Fruit fly (Drosophila melanogaster) whole organism, embryonic: ENCODE results near the gene CG6567.

Experiments
- B-H2 ChIP-seq: fragments of 200-800 bp; sonication (Bioruptor generic); optimal IDR thresholded peaks from 2 replicates; lab custom pipeline; 2018; ENCODE audit warnings: missing biosample characterization, mild to moderate bottlenecking, missing genetic modification characterization
- C15 ChIP-seq: fragments of 200-800 bp; sonication (Bioruptor generic); IDR thresholded peaks from 3 replicates; pipeline ENCODE4 v1.3.6; 2022; ENCODE audit warnings: missing biosample characterization, missing genetic modification characterization
- CG10366 ChIP-seq: fragments of 200-800 bp; sonication (Bioruptor generic); IDR thresholded peaks from 2 replicates; pipeline ENCODE4 v1.3.6; 2022; ENCODE audit warnings: missing biosample characterization, missing genetic modification characterization
- CG10543 ChIP-seq: fragments of 200-800 bp; sonication (Bioruptor generic); optimal IDR thresholded peaks from 3 replicates; lab custom pipeline; 2017; ENCODE audit warnings: missing biosample characterization, mild to moderate bottlenecking, missing genetic modification characterization, moderate library complexity
- CG10654 ChIP-seq: fragments of 200-800 bp; sonication (Bioruptor generic); optimal IDR thresholded peaks from 2 replicates; lab custom pipeline; 2016; ENCODE audit warnings: missing biosample characterization, missing genetic modification characterization
- CG12236 ChIP-seq: fragments of 200-800 bp; sonication (Bioruptor generic); optimal IDR thresholded peaks from 2 replicates; lab custom pipeline; 2016; ENCODE audit warnings: missing biosample characterization, missing genetic modification characterization
- CG13287 ChIP-seq: fragments of 200-800 bp; sonication (Bioruptor generic); IDR thresholded peaks from 2 replicates; pipeline ENCODE4 v1.3.6; 2022; ENCODE audit warnings: missing biosample characterization, missing genetic modification characterization; ENCODE audit not compliant: partially characterized antibody
- CG13296 ChIP-seq: fragments of 200-800 bp; sonication (Bioruptor generic); optimal IDR thresholded peaks from 3 replicates; lab custom pipeline; 2018; ENCODE audit warnings: missing biosample characterization, mild to moderate bottlenecking, missing genetic modification characterization
- CG2202 ChIP-seq: fragments of 200-800 bp; sonication (Bioruptor generic); optimal IDR thresholded peaks from 2 replicates; lab custom pipeline; 2018; ENCODE audit warnings: missing biosample characterization, mild to moderate bottlenecking, missing genetic modification characterization
- CG31388 ChIP-seq: fragments of 200-800 bp; sonication (Bioruptor generic); optimal IDR thresholded peaks from 2 replicates; lab custom pipeline; 2016; ENCODE audit warnings: missing biosample characterization, missing genetic modification characterization
- CG34376 ChIP-seq: fragments of 200-800 bp; sonication (Bioruptor generic); optimal IDR thresholded peaks from 2 replicates; lab custom pipeline; 2018; ENCODE audit warnings: missing biosample characterization, mild to moderate bottlenecking, missing genetic modification characterization
- CG4854 ChIP-seq: fragments of 200-800 bp; sonication (Bioruptor generic); optimal IDR thresholded peaks from 2 replicates; lab custom pipeline; 2016; ENCODE audit warnings: missing biosample characterization, missing genetic modification characterization, inconsistent platforms
- CG7556 ChIP-seq: fragments of 200-800 bp; sonication (Bioruptor generic); optimal IDR thresholded peaks from 2 replicates; lab custom pipeline; 2017; ENCODE audit warnings: missing biosample characterization, mild to moderate bottlenecking, missing genetic modification characterization
- CG8478 ChIP-seq: fragments of >200 bp; optimal IDR thresholded peaks from 2 replicates; lab custom pipeline; 2018
- E2f1 ChIP-seq: fragments of 200-800 bp; sonication (Bioruptor generic); IDR thresholded peaks from 2 replicates; pipeline ENCODE4 v1.3.6; 2022; ENCODE audit warnings: missing biosample characterization, missing genetic modification characterization
- Ets97D ChIP-seq: fragments of 200-800 bp; sonication (Bioruptor generic); optimal IDR thresholded peaks from 3 replicates; lab custom pipeline; 2016; ENCODE audit warnings: missing biosample characterization, missing genetic modification characterization
- GATAe ChIP-seq: fragments of 200-800 bp; sonication (Bioruptor generic); conservative IDR thresholded peaks from 2 replicates; pipeline ENCODE4 v1.3.6; 2022; ENCODE audit warnings: missing biosample characterization, missing genetic modification characterization
- HLH54F ChIP-seq: fragments of 200-800 bp; sonication (Bioruptor generic); optimal IDR thresholded peaks from 3 replicates; lab custom pipeline; 2016; ENCODE audit warnings: missing biosample characterization, missing genetic modification characterization
- Hr78 ChIP-seq, 2 experiments: fragments of 200-800 bp in 1 of 2; fragments of >200 bp in 1 of 2; sonication (Bioruptor generic) in 1 of 2; optimal IDR thresholded peaks; 2 replicates each; lab custom pipeline; 2017 to 2019; ENCODE audit warnings: missing biosample characterization in 2 of 2, missing genetic modification characterization in 2 of 2, mild to moderate bottlenecking in 1 of 2, moderate library complexity in 1 of 2
- Jarid2 ChIP-seq: fragments of 200-800 bp; sonication (Bioruptor generic); optimal IDR thresholded peaks from 3 replicates; lab custom pipeline; 2017; ENCODE audit warnings: mild to moderate bottlenecking, missing biosample characterization, missing genetic modification reagents, missing genetic modification characterization
- Mes4 ChIP-seq: fragments of 200-800 bp; sonication (Bioruptor generic); optimal IDR thresholded peaks from 2 replicates; lab custom pipeline; 2016; ENCODE audit warnings: missing biosample characterization, missing genetic modification characterization
- Opbp ChIP-seq: fragments of 200-800 bp; sonication (Bioruptor generic); IDR thresholded peaks from 3 replicates; pipeline ENCODE4 v1.3.6; 2022; ENCODE audit warnings: missing biosample characterization, missing genetic modification characterization; ENCODE audit not compliant: partially characterized antibody
- Sry-δ ChIP-seq: fragments of 200-800 bp; sonication (Bioruptor generic); optimal IDR thresholded peaks from 2 replicates; lab custom pipeline; 2016; ENCODE audit warnings: missing biosample characterization, missing genetic modification characterization
- ap ChIP-seq: fragments of 200-800 bp; sonication (Bioruptor generic); IDR thresholded peaks from 2 replicates; pipeline ENCODE4 v1.3.6; 2022; ENCODE audit warnings: missing biosample characterization, missing genetic modification characterization
- cas ChIP-seq: fragments of 200-800 bp; sonication (Bioruptor generic); IDR thresholded peaks from 2 replicates; pipeline ENCODE4 v1.3.6; 2022; ENCODE audit warnings: missing biosample characterization, missing genetic modification characterization
- cg ChIP-seq: fragments of 200-800 bp; sonication (Bioruptor generic); optimal IDR thresholded peaks from 3 replicates; lab custom pipeline; 2019; ENCODE audit warnings: missing biosample characterization, mild to moderate bottlenecking, missing genetic modification characterization, moderate library complexity
- chinmo ChIP-seq: fragments of 200-800 bp; sonication (Bioruptor generic); IDR thresholded peaks from 4 replicates; pipeline ENCODE4 v1.3.6; 2022; ENCODE audit warnings: missing biosample characterization, missing genetic modification characterization; ENCODE audit not compliant: partially characterized antibody
- cwo ChIP-seq: fragments of 200-800 bp; sonication (Bioruptor generic); optimal IDR thresholded peaks from 3 replicates; lab custom pipeline; 2017; ENCODE audit warnings: missing biosample characterization, missing genetic modification characterization, mild to moderate bottlenecking, moderate library complexity, missing genetic modification reagents
- dmrt99B ChIP-seq: fragments of 200-800 bp; sonication (Bioruptor generic); optimal IDR thresholded peaks from 2 replicates; lab custom pipeline; 2018; ENCODE audit warnings: missing biosample characterization, mild to moderate bottlenecking, missing genetic modification characterization, moderate library complexity
- grn ChIP-seq: fragments of 200-800 bp; sonication (Bioruptor generic); optimal IDR thresholded peaks from 3 replicates; lab custom pipeline; 2017; ENCODE audit warnings: missing biosample characterization, missing genetic modification characterization
- gt ChIP-seq: fragments of 200-800 bp; sonication (Bioruptor generic); IDR thresholded peaks from 2 replicates; pipeline ENCODE4 v1.3.6; 2022; ENCODE audit warnings: missing biosample characterization, missing genetic modification characterization
- hkb ChIP-seq, 2 experiments: fragments of 200-800 bp in 1 of 2; fragments of >200 bp in 1 of 2; sonication (Bioruptor generic) in 1 of 2; IDR thresholded peaks in 1 of 2; optimal IDR thresholded peaks in 1 of 2; 2 replicates each; pipeline versions ENCODE4 v1.3.6 to Lab custom; 2017 to 2022; ENCODE audit warnings: missing biosample characterization in 1 of 2, missing genetic modification characterization in 1 of 2
- lab ChIP-seq: fragments of 200-800 bp; sonication (Bioruptor generic); optimal IDR thresholded peaks from 3 replicates; lab custom pipeline; 2017; ENCODE audit warnings: missing biosample characterization, missing genetic modification characterization, mild to moderate bottlenecking, moderate library complexity, missing genetic modification reagents
- org-1 ChIP-seq: fragments of 200-800 bp; sonication (Bioruptor generic); optimal IDR thresholded peaks from 2 replicates; lab custom pipeline; 2017; ENCODE audit warnings: missing biosample characterization, missing genetic modification characterization
- pfk ChIP-seq: fragments of 200-800 bp; sonication (Bioruptor generic); optimal IDR thresholded peaks from 2 replicates; lab custom pipeline; 2018; ENCODE audit warnings: missing biosample characterization, mild to moderate bottlenecking, missing genetic modification characterization, moderate library complexity
- ranshi ChIP-seq: fragments of 200-800 bp; sonication (Bioruptor generic); IDR thresholded peaks from 2 replicates; pipeline ENCODE4 v1.3.6; 2022; ENCODE audit warnings: missing biosample characterization, missing genetic modification characterization
- sens ChIP-seq: fragments of 200-800 bp; sonication (Bioruptor generic); peaks from one replicate; lab custom pipeline; 2016; ENCODE audit warnings: missing biosample characterization, missing genetic modification characterization
- slou ChIP-seq: fragments of 200-800 bp; sonication (Bioruptor generic); optimal IDR thresholded peaks from 3 replicates; lab custom pipeline; 2016; ENCODE audit warnings: missing biosample characterization, missing genetic modification characterization
- sr ChIP-seq: fragments of 200-800 bp; sonication (Bioruptor generic); IDR thresholded peaks from 3 replicates; pipeline ENCODE4 v1.3.6; 2022; ENCODE audit warnings: missing biosample characterization, missing genetic modification characterization
- sug ChIP-seq: fragments of 200-800 bp; optimal IDR thresholded peaks from 2 replicates; lab custom pipeline; 2019; ENCODE audit warnings: missing biosample characterization, mild to moderate bottlenecking, missing genetic modification characterization, moderate library complexity
- tin ChIP-seq: fragments of 200-800 bp; sonication (Bioruptor generic); optimal IDR thresholded peaks from 3 replicates; lab custom pipeline; 2016; ENCODE audit warnings: missing biosample characterization, missing genetic modification characterization
- vnd ChIP-seq: fragments of 200-800 bp; sonication (Bioruptor generic); IDR thresholded peaks from 3 replicates; pipeline ENCODE4 v1.3.6; 2022; ENCODE audit warnings: missing biosample characterization, missing genetic modification characterization; ENCODE audit not compliant: partially characterized antibody
- wek ChIP-seq: fragments of 200-800 bp; sonication (Bioruptor generic); optimal IDR thresholded peaks from 3 replicates; lab custom pipeline; 2018; ENCODE audit warnings: missing biosample characterization, mild to moderate bottlenecking, missing genetic modification characterization, moderate library complexity
- zfh1 ChIP-seq: fragments of 200-800 bp; sonication (Bioruptor generic); IDR thresholded peaks from 3 replicates; pipeline ENCODE4 v1.3.6; 2022; ENCODE audit warnings: missing biosample characterization, missing genetic modification characterization

CG6567 gene

DNA sequence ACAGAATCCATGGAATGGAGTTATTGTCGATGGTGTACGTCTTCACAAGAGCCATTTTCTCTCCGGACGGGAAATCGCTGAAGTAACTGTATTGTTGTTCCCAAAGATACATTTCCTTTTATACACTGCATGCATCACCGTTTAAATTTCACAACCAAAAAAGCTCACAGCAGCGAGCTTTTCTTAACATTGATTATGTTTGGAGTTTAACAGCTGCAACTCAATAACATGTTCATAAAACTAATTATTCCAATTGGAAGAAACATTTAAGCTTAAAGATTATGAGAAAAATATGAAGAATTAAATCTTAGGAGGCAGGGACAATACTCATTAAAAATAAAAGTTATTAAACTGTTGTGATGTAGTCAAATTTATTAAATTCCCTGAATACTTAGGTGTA is 25.0 kb upstream of the CG6567 start, which contains the start of gene CG14695:
CG14695 (minus strand) TSS at position 101 of the 400 bp plus-strand sequence.
- TF ChIP-seq pfk, result no peak
- 0 out of 3 replicates have a peak, but pooled peaks have one; percentile 14 for TF ChIP-seq zfh1 (GFP tag; lab: Robert Waterston, UW)
- no peak for TF ChIP-seq CG13296
- no peak for TF ChIP-seq GATAe (GFP tag; lab: Robert Waterston, UW)
- 0 out of 4 replicates have a peak, but pooled peaks have one; percentile 34 for TF ChIP-seq chinmo
- no peak for TF ChIP-seq hkb (optimal IDR thresholded peaks at IDR 0.05; lab: Kevin White, UChicago)
- peak; percentile 15; the same call in 1 of the 2 replicates for TF ChIP-seq hkb (GFP tag; IDR thresholded peaks at IDR 0.05; lab: Robert Waterston, UW)

DNA sequence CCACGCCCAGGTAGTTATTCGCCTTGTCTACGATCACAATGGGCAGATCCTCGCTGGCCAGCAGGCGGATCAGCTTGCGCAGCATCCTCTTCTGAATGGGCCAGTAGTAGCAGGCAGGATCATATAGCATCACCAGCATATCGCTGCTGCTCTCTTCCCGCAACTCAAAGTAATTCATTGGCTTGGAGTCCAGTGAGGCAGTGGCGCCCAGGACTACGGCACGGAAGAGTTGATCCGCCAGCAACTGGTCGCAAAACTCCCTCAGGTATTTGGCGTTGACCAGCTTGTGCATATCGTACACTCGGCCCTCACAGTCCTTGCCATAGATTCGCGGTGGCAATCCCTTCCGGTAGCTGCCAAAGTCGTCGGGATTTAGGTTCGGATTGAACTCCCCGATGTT is 24.4 kb upstream of the CG6567 start:
- TF ChIP-seq CG10366 (GFP tag; lab: Robert Waterston, UW) (no peak), CG8478 (lab: Kevin White, UChicago) (peak; percentile 52), cas (GFP tag; lab: Robert Waterston, UW) (no peak), CG10654 (GFP tag; lab: Kevin White, UChicago) (no peak), ranshi (GFP tag; lab: Robert Waterston, UW) (0 out of 2 replicates have a peak, but pooled peaks have one; percentile 4)
- TF ChIP-seq, all 482 proteins: peak for 2

DNA sequence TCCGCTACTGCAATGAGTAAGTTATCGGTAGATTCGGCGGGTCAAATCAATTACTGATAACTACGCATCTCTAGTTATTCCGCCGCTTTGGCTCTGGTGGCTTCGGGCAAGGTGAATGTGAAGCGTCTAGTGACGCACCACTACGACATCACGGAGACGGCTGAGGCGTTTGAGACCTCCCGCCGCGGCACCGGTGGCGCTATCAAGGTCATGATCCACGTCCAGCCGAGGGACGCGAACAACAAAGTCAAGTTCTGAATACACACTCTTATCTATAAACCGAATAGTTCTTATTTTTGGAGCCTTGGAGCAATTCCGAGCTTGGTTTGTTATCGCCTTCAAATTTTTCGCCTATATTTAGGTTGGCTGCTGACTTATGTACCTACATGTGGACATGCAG is 23.6 kb upstream of the CG6567 start:
- no peak for TF ChIP-seq Mes4 (GFP tag; lab: Kevin White, UChicago)
- no peak for TF ChIP-seq CG13287 (GFP tag; lab: Robert Waterston, UW)
- TF ChIP-seq grn, result peak; percentile 19
- peak; percentile 27 for TF ChIP-seq cwo
- peak; percentile 90 for TF ChIP-seq sug
- TF ChIP-seq ap, result no peak
- peak; percentile 68 for TF ChIP-seq CG34376
- TF ChIP-seq sens, result peak; percentile 47
- peak; percentile 0 for TF ChIP-seq CG10543 (GFP tag; lab: Kevin White, UChicago)
- TF ChIP-seq Hr78 (GFP tag; optimal IDR thresholded peaks at IDR 0.05; lab: Kevin White, UChicago), result peak in 1 of 2 experiments; percentile 27
- no peak for TF ChIP-seq lab (GFP tag; lab: Kevin White, UChicago)

DNA sequence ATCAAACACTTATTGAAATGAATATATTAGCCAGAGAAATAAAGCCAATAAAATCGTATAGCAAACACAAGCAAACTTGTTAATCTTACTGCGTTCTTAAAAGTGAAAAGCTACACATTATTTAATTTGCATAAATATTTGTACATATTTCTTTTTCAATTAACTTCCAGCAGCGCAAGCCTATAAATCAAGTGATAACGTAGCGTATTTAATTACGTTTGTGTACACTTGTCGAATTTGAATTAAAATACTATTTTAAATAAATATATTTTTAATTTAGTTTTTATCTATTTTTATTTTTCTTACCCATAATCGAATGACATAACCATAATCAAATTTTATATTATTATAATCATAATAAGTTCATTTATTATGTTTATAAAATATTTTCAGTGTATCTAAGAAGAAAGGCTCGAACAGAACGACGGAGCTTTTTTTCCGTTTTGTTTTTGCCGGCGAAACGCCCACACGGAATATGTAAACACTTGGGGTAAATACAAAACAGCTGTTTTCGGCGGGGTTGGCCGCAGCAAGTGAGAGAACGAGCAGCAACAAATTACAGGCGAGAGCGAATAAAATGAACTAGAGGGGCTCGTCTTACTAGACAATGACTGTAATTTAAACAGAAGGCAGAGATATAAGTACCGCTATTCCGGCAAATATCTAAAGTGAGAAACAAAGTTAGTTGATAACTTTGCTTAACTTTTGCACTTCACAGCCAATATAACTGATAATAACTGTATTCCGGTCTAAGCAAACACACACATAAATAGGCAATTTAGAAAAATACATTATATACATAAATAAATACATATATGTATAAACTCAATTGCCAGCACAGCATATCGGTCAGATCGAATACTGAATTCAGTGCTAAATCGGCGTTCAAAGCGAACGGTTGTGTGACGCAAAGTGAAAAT is 21.5 kb upstream of the CG6567 start, which contains the start of gene Sodh2:
Sodh2 (plus strand) TSS at position 870 of the 920 bp plus-strand sequence.
- TF ChIP-seq gt (GFP tag; lab: Robert Waterston, UW) (no peak), vnd (GFP tag; lab: Robert Waterston, UW) (no peak), sr (peak; percentile 90), CG31388 (GFP tag; lab: Kevin White, UChicago) (no peak), Jarid2 (GFP tag; lab: Kevin White, UChicago) (peak; percentile 36), E2f1 (GFP tag; lab: Robert Waterston, UW) (0 out of 2 replicates have a peak, but pooled peaks have one; percentile 47), Sry-δ (no peak), dmrt99B (peak; percentile 79), B-H2 (GFP tag; lab: Kevin White, UChicago) (peak; percentile 85), C15 (GFP tag; lab: Robert Waterston, UW) (no peak), Opbp (GFP tag; lab: Robert Waterston, UW) (no peak), slou (GFP tag; lab: Kevin White, UChicago) (peak; percentile 16), CG2202 (tag; lab: Kevin White, UChicago) (peak; percentile 45), HLH54F (GFP tag; lab: Kevin White, UChicago) (peak; percentile 66), CG7556 (GFP tag; lab: Kevin White, UChicago) (peak; percentile 88), CG13296 (peak; percentile 90), tin (GFP tag; lab: Kevin White, UChicago) (peak; percentile 35), wek (GFP tag; lab: Kevin White, UChicago) (peak; percentile 85), CG4854 (GFP tag; lab: Kevin White, UChicago) (peak; percentile 44), Ets97D (peak; percentile 17), cg (GFP tag; lab: Kevin White, UChicago) (peak; percentile 14), org-1 (peak; percentile 75), CG12236 (no peak)
